Fruit fly (Drosophila melanogaster) whole organism, embryonic: ENCODE measurements around the gene grim.

ENCODE experiments used
- Ada2b ChIP-seq: fragments of 200-800 bp; sonication (Bioruptor generic); IDR thresholded peaks from 2 replicates; pipeline ENCODE4 v1.3.6; 2022; ENCODE audit warnings: missing biosample characterization, missing genetic modification characterization
- CG10462 ChIP-seq: fragments of 200-800 bp; sonication (Bioruptor generic); optimal IDR thresholded peaks from 2 replicates; lab custom pipeline; 2016; ENCODE audit warnings: missing biosample characterization, missing genetic modification characterization
- CG10543 ChIP-seq: fragments of 200-800 bp; sonication (Bioruptor generic); optimal IDR thresholded peaks from 3 replicates; lab custom pipeline; 2017; ENCODE audit warnings: missing biosample characterization, mild to moderate bottlenecking, missing genetic modification characterization, moderate library complexity
- CG11456 ChIP-seq: fragments of 200-800 bp; sonication (Bioruptor generic); IDR thresholded peaks from 3 replicates; pipeline ENCODE4 v1.3.6; 2022; ENCODE audit warnings: missing biosample characterization, missing genetic modification characterization
- CG11560 ChIP-seq: fragments of 200-800 bp; sonication (Bioruptor generic); IDR thresholded peaks from 3 replicates; pipeline ENCODE4 v1.3.6; 2022; ENCODE audit warnings: missing biosample characterization, missing genetic modification characterization
- CG11695 ChIP-seq: fragments of 200-800 bp; sonication (Bioruptor generic); IDR thresholded peaks from 3 replicates; pipeline ENCODE4 v1.3.6; 2022; ENCODE audit warnings: missing biosample characterization, missing genetic modification characterization
- CG13624 ChIP-seq: fragments of 200-800 bp; sonication (Bioruptor generic); optimal IDR thresholded peaks from 2 replicates; lab custom pipeline; 2016; ENCODE audit warnings: missing biosample characterization, missing genetic modification characterization
- CG14965 ChIP-seq: fragments of 200-800 bp; sonication (Bioruptor generic); optimal IDR thresholded peaks from 2 replicates; lab custom pipeline; 2016; ENCODE audit warnings: missing biosample characterization, missing genetic modification characterization, borderline replicate concordance
- CG15011 ChIP-seq: fragments of 200-800 bp; sonication (Bioruptor generic); optimal IDR thresholded peaks from 3 replicates; lab custom pipeline; 2018; ENCODE audit warnings: missing biosample characterization, mild to moderate bottlenecking, missing genetic modification characterization
- CG17359 ChIP-seq: fragments of 200-800 bp; sonication (Bioruptor generic); optimal IDR thresholded peaks from 3 replicates; lab custom pipeline; 2018; ENCODE audit warnings: missing biosample characterization, mild to moderate bottlenecking, missing genetic modification characterization, moderate library complexity
- CG17568 ChIP-seq: fragments of 200-800 bp; sonication (Bioruptor generic); optimal IDR thresholded peaks from 2 replicates; lab custom pipeline; 2018; ENCODE audit warnings: missing biosample characterization, mild to moderate bottlenecking, missing genetic modification characterization, moderate library complexity
- CG18011 ChIP-seq: fragments of 200-800 bp; sonication (Bioruptor generic); optimal IDR thresholded peaks from 2 replicates; lab custom pipeline; 2017; ENCODE audit warnings: missing biosample characterization, missing genetic modification characterization, mild to moderate bottlenecking, moderate library complexity, missing genotype
- CG18619 ChIP-seq: fragments of 200-800 bp; sonication (Bioruptor generic); optimal IDR thresholded peaks from 3 replicates; lab custom pipeline; 2017; ENCODE audit warnings: missing biosample characterization, mild to moderate bottlenecking, missing genetic modification characterization
- CG18764 ChIP-seq: fragments of 200-800 bp; sonication (Bioruptor generic); optimal IDR thresholded peaks from 3 replicates; lab custom pipeline; 2016; ENCODE audit warnings: missing biosample characterization, missing genetic modification characterization
- CG4820 ChIP-seq: fragments of 200-800 bp; sonication (Bioruptor generic); optimal IDR thresholded peaks from 3 replicates; lab custom pipeline; 2016; ENCODE audit warnings: missing biosample characterization, missing genetic modification characterization
- CG5245 ChIP-seq: fragments of 200-800 bp; sonication (Bioruptor generic); optimal IDR thresholded peaks from 3 replicates; lab custom pipeline; 2016; ENCODE audit warnings: missing biosample characterization, missing genetic modification characterization
- CG7271 ChIP-seq: fragments of 200-800 bp; sonication (Bioruptor generic); optimal IDR thresholded peaks from 2 replicates; lab custom pipeline; 2018; ENCODE audit warnings: missing biosample characterization, mild to moderate bottlenecking, missing genetic modification characterization, moderate library complexity
- CG8765 ChIP-seq: fragments of 200-800 bp; sonication (Bioruptor generic); IDR thresholded peaks from 2 replicates; pipeline ENCODE4 v1.3.6; 2022; ENCODE audit warnings: missing biosample characterization, missing genetic modification characterization
- CG8924 ChIP-seq: fragments of 200-800 bp; optimal IDR thresholded peaks from 3 replicates; lab custom pipeline; 2019; ENCODE audit warnings: missing biosample characterization, mild to moderate bottlenecking, missing genetic modification characterization, moderate library complexity
- CG9876 ChIP-seq: fragments of 200-800 bp; sonication (Bioruptor generic); optimal IDR thresholded peaks from 2 replicates; lab custom pipeline; 2016; ENCODE audit warnings: missing biosample characterization, missing genetic modification characterization
- Dbx ChIP-seq: fragments of 200-800 bp; sonication (Bioruptor generic); IDR thresholded peaks from 3 replicates; pipeline ENCODE4 v1.3.6; 2022; ENCODE audit warnings: missing biosample characterization, missing genetic modification characterization
- Dip2 ChIP-seq: fragments of 200-800 bp; sonication (Bioruptor generic); IDR thresholded peaks from 2 replicates; pipeline ENCODE4 v1.3.6; 2022; ENCODE audit warnings: missing biosample characterization, missing genetic modification characterization
- ERR ChIP-seq: fragments of 200-800 bp; sonication (Bioruptor generic); optimal IDR thresholded peaks from 2 replicates; lab custom pipeline; 2016; ENCODE audit warnings: missing biosample characterization, missing genetic modification characterization
- HLH54F ChIP-seq: fragments of 200-800 bp; sonication (Bioruptor generic); optimal IDR thresholded peaks from 3 replicates; lab custom pipeline; 2016; ENCODE audit warnings: missing biosample characterization, missing genetic modification characterization
- HLHmδ ChIP-seq: fragments of 200-800 bp; sonication (Bioruptor generic); optimal IDR thresholded peaks from 2 replicates; lab custom pipeline; 2018; ENCODE audit warnings: missing biosample characterization, mild to moderate bottlenecking, missing genetic modification characterization, moderate library complexity
- Hand ChIP-seq: fragments of 200-800 bp; sonication (Bioruptor generic); optimal IDR thresholded peaks from 2 replicates; lab custom pipeline; 2017; ENCODE audit warnings: mild to moderate bottlenecking, missing biosample characterization, missing genetic modification reagents, missing genetic modification characterization
- Oli ChIP-seq: fragments of 200-800 bp; sonication (Bioruptor generic); optimal IDR thresholded peaks from 2 replicates; lab custom pipeline; 2018; ENCODE audit warnings: missing biosample characterization, mild to moderate bottlenecking, missing genetic modification characterization, moderate library complexity
- Rfx ChIP-seq: fragments of 200-800 bp; sonication (Bioruptor generic); IDR thresholded peaks from 2 replicates; pipeline ENCODE4 v1.3.6; 2022; ENCODE audit warnings: missing biosample characterization, missing genetic modification characterization
- Scr ChIP-seq: fragments of 200-800 bp; sonication (Bioruptor generic); IDR thresholded peaks from 2 replicates; pipeline ENCODE4 v1.3.6; 2022; ENCODE audit warnings: missing biosample characterization, missing genetic modification characterization; ENCODE audit not compliant: partially characterized antibody
- Tbp ChIP-seq: fragments of >200 bp; optimal IDR thresholded peaks from 2 replicates; lab custom pipeline; 2018; ENCODE audit warnings: missing biosample characterization, missing genetic modification characterization
- Usf ChIP-seq: fragments of 200-800 bp; sonication (Bioruptor generic); optimal IDR thresholded peaks from 2 replicates; lab custom pipeline; 2017; ENCODE audit warnings: missing genotype, missing biosample characterization, missing genetic modification characterization
- ab ChIP-seq: fragments of 200-800 bp; sonication (Bioruptor generic); optimal IDR thresholded peaks from 2 replicates; lab custom pipeline; 2016; ENCODE audit warnings: missing biosample characterization, missing genetic modification characterization
- amos ChIP-seq: fragments of 200-800 bp; sonication (Bioruptor generic); IDR thresholded peaks from 2 replicates; pipeline ENCODE4 v1.3.6; 2022; ENCODE audit warnings: missing biosample characterization, missing genetic modification characterization; ENCODE audit not compliant: partially characterized antibody
- az2 ChIP-seq: fragments of 200-800 bp; sonication (Bioruptor generic); optimal IDR thresholded peaks from 3 replicates; lab custom pipeline; 2016; ENCODE audit warnings: missing biosample characterization, missing genetic modification characterization
- danr ChIP-seq: fragments of 200-800 bp; sonication (Bioruptor generic); IDR thresholded peaks from 2 replicates; pipeline ENCODE4 v1.3.6; 2022; ENCODE audit warnings: missing biosample characterization, missing genetic modification characterization
- dysf ChIP-seq: fragments of 200-800 bp; sonication (Bioruptor generic); IDR thresholded peaks from 3 replicates; pipeline ENCODE4 v1.3.6; 2022; ENCODE audit warnings: missing biosample characterization, missing genetic modification characterization
- exex ChIP-seq: fragments of 200-800 bp; sonication (Bioruptor generic); optimal IDR thresholded peaks from 4 replicates; lab custom pipeline; 2018; ENCODE audit warnings: missing biosample characterization, mild to moderate bottlenecking, missing genetic modification characterization, moderate library complexity
- fd102C ChIP-seq: fragments of 200-800 bp; sonication (Bioruptor generic); optimal IDR thresholded peaks from 2 replicates; lab custom pipeline; 2018; ENCODE audit warnings: missing biosample characterization, mild to moderate bottlenecking, missing genetic modification characterization, moderate library complexity
- gce ChIP-seq: fragments of 200-800 bp; sonication (Bioruptor generic); IDR thresholded peaks from 3 replicates; pipeline ENCODE4 v1.3.6; 2022; ENCODE audit warnings: missing biosample characterization, missing genetic modification characterization
- gt ChIP-seq: fragments of 200-800 bp; sonication (Bioruptor generic); IDR thresholded peaks from 2 replicates; pipeline ENCODE4 v1.3.6; 2022; ENCODE audit warnings: missing biosample characterization, missing genetic modification characterization
- lab ChIP-seq: fragments of 200-800 bp; sonication (Bioruptor generic); optimal IDR thresholded peaks from 3 replicates; lab custom pipeline; 2017; ENCODE audit warnings: missing biosample characterization, missing genetic modification characterization, mild to moderate bottlenecking, moderate library complexity, missing genetic modification reagents
- nau ChIP-seq: fragments of 200-800 bp; sonication (Bioruptor generic); optimal IDR thresholded peaks from 3 replicates; lab custom pipeline; 2017; ENCODE audit warnings: missing biosample characterization, mild to moderate bottlenecking, missing genetic modification characterization, missing genetic modification reagents
- pan ChIP-seq, 4 experiments: fragments of >200 bp in 3 of 4; fragments of 200-800 bp in 1 of 4; sonication (Bioruptor generic) in 1 of 4; optimal IDR thresholded peaks in 3 of 4; IDR thresholded peaks in 1 of 4; 2 replicates each; pipeline versions ENCODE4 v1.3.6 to Lab custom; 2017 to 2022; ENCODE audit warnings: missing biosample characterization in 2 of 4, missing genetic modification characterization in 2 of 4, mixed read lengths in 1 of 4
- repo ChIP-seq: fragments of 200-800 bp; sonication (Bioruptor generic); optimal IDR thresholded peaks from 2 replicates; lab custom pipeline; 2016; ENCODE audit warnings: missing biosample characterization, missing genetic modification characterization
- rib ChIP-seq: fragments of 200-800 bp; sonication (Bioruptor generic); IDR thresholded peaks from 2 replicates; pipeline ENCODE4 v1.3.6; 2022; ENCODE audit warnings: missing biosample characterization, missing genetic modification characterization
- salm ChIP-seq: fragments of 200-800 bp; sonication (Bioruptor generic); optimal IDR thresholded peaks from 2 replicates; lab custom pipeline; 2018; ENCODE audit warnings: missing biosample characterization, mild to moderate bottlenecking, missing genetic modification characterization
- trh ChIP-seq: fragments of 200-800 bp; sonication (Bioruptor generic); optimal IDR thresholded peaks from 2 replicates; lab custom pipeline; 2016; ENCODE audit warnings: missing biosample characterization, missing genetic modification characterization
- tup ChIP-seq: fragments of 200-800 bp; sonication (Bioruptor generic); optimal IDR thresholded peaks from 2 replicates; lab custom pipeline; 2016; ENCODE audit warnings: missing biosample characterization, mild to moderate bottlenecking, missing genetic modification characterization, moderate library complexity
- wor ChIP-seq: fragments of 200-800 bp; sonication (Bioruptor generic); IDR thresholded peaks from 2 replicates; pipeline ENCODE4 v1.3.6; 2022; ENCODE audit warnings: missing biosample characterization, missing genetic modification characterization
- z ChIP-seq: fragments of 200-800 bp; sonication (Bioruptor generic); IDR thresholded peaks from 3 replicates; pipeline ENCODE4 v1.3.6; 2022; ENCODE audit warnings: missing biosample characterization, missing genetic modification characterization

Gene grim

dm6 chr3L:18281236-18281635 lies 23.0 kb downstream of the grim start (continued):
- TF ChIP-seq tup (GFP tag; lab: Kevin White, UChicago), result peak; percentile 82
- peak; percentile 69 for TF ChIP-seq trh (GFP tag; lab: Kevin White, UChicago)
- TF ChIP-seq Oli (tag; lab: Kevin White, UChicago), result peak; percentile 92
- TF ChIP-seq HLH54F (GFP tag; lab: Kevin White, UChicago), result peak; percentile 74
- TF ChIP-seq rib (GFP tag; lab: Robert Waterston, UW), result peak; percentile 36; the same call in 1 of the 2 replicates
- TF ChIP-seq Hand, result peak; percentile 29
- TF ChIP-seq amos, result no peak
- 0 out of 3 replicates have a peak, but pooled peaks have one; percentile 56 for TF ChIP-seq z (GFP tag; lab: Robert Waterston, UW)
- TF ChIP-seq salm (tag; lab: Kevin White, UChicago), result peak; percentile 81
- peak; percentile 71 for TF ChIP-seq lab (GFP tag; lab: Kevin White, UChicago)
- TF ChIP-seq Usf, result peak; percentile 87
- TF ChIP-seq fd102C (GFP tag; lab: Kevin White, UChicago), result peak; percentile 78
- TF ChIP-seq CG8924 (tag; lab: Kevin White, UChicago), result peak; percentile 94
- peak; percentile 54 for TF ChIP-seq CG14965
- no peak for TF ChIP-seq Scr (GFP tag; lab: Robert Waterston, UW)
- peak; percentile 53 for TF ChIP-seq CG9876 (GFP tag; lab: Kevin White, UChicago)
- TF ChIP-seq repo (GFP tag; lab: Kevin White, UChicago), result peak; percentile 77
- TF ChIP-seq CG10462 (GFP tag; lab: Kevin White, UChicago), result peak; percentile 88
- TF ChIP-seq Rfx (GFP tag; lab: Robert Waterston, UW), result peak; percentile 73
- TF ChIP-seq CG18011 (GFP tag; lab: Kevin White, UChicago), result peak; percentile 14
- TF ChIP-seq CG17359, result peak; percentile 79
- peak; percentile 60; the same call in 1 of the 2 replicates for TF ChIP-seq gt (GFP tag; lab: Robert Waterston, UW)
- peak; percentile 67; the same call in 2 of the 3 replicates for TF ChIP-seq CG11560 (tag; lab: Robert Waterston, UW)
- peak; percentile 72 for TF ChIP-seq Ada2b
- TF ChIP-seq CG8765 (GFP tag; lab: Robert Waterston, UW), result peak; percentile 91
- TF ChIP-seq danr, result peak; percentile 74; the same call in 1 of the 2 replicates
- no peak for TF ChIP-seq CG10543 (GFP tag; lab: Kevin White, UChicago)
- peak; percentile 85 for TF ChIP-seq CG17568
- peak; percentile 92 for TF ChIP-seq az2 (GFP tag; lab: Kevin White, UChicago)
- peak; percentile 61 for TF ChIP-seq CG15011 (GFP tag; lab: Kevin White, UChicago)
- peak; percentile 89 for TF ChIP-seq CG5245 (GFP tag; lab: Kevin White, UChicago)
- TF ChIP-seq pan (optimal IDR thresholded peaks at IDR 0.05; lab: Kevin White, UChicago), result no peak
- peak in 1 of 2 experiments; percentile 80 for TF ChIP-seq pan (GFP tag; optimal IDR thresholded peaks at IDR 0.05 in 1 of 2, IDR thresholded peaks at IDR 0.05 in 1 of 2)
- TF ChIP-seq HLHmδ, result no peak
- peak; percentile 84 for TF ChIP-seq CG18619 (GFP tag; lab: Kevin White, UChicago)
- TF ChIP-seq Dip2 (GFP tag; lab: Robert Waterston, UW), result no peak
- TF ChIP-seq gce (GFP tag; lab: Robert Waterston, UW), result peak; percentile 63; the same call in 1 of the 3 replicates
- TF ChIP-seq Dbx (GFP tag; lab: Robert Waterston, UW), result no peak; the same call in 2 of the 3 replicates
- peak; percentile 64 for TF ChIP-seq nau (GFP tag; lab: Kevin White, UChicago)
- peak; percentile 67; the same call in 1 of the 3 replicates for TF ChIP-seq CG11456
- TF ChIP-seq CG11695 (GFP tag; lab: Robert Waterston, UW), result peak; percentile 81
- peak; percentile 93 for TF ChIP-seq CG4820
- TF ChIP-seq dysf, result peak; percentile 90
- peak; percentile 80 for TF ChIP-seq wor (GFP tag; lab: Robert Waterston, UW)
- TF ChIP-seq CG7271 (tag; lab: Kevin White, UChicago), result peak; percentile 9
- no peak for TF ChIP-seq Tbp (GFP tag; lab: Kevin White, UChicago)
- peak; percentile 76 for TF ChIP-seq ab
- no peak for TF ChIP-seq exex
- peak; percentile 50 for TF ChIP-seq ERR (GFP tag; lab: Kevin White, UChicago)
- TF ChIP-seq CG13624, result peak; percentile 72
- peak; percentile 74 for TF ChIP-seq CG18764 (GFP tag; lab: Kevin White, UChicago)
